Worm (Caenorhabditis elegans) whole organism, early embryonic: ENCODE results near the gene prmt-9.

Experiments used
- ama-1 ChIP-seq: fragments of 150-350 bp; optimal IDR thresholded peaks from 2 replicates; lab custom pipeline; 2014
- ceh-13 ChIP-seq: fragments of 200-800 bp; sonication (Bioruptor generic); optimal IDR thresholded peaks from 2 replicates; lab custom pipeline; 2018; ENCODE audit warnings: mild to moderate bottlenecking, missing genetic modification characterization, missing compliant biosample characterization
- ceh-36 ChIP-seq: sonication (generic microtip); optimal IDR thresholded peaks from 2 replicates; lab custom pipeline; 2016; ENCODE audit warnings: missing genetic modification characterization, inconsistent platforms, missing compliant biosample characterization
- hmbx-1 ChIP-seq: sonication (generic microtip); optimal IDR thresholded peaks from 2 replicates; lab custom pipeline; 2016; ENCODE audit warnings: mild to moderate bottlenecking, missing genetic modification characterization, missing compliant biosample characterization
- hmg-4 ChIP-seq: fragments of 200-800 bp; sonication (Bioruptor generic); optimal IDR thresholded peaks from 2 replicates; lab custom pipeline; 2018; ENCODE audit warnings: mild to moderate bottlenecking, missing genetic modification characterization, missing compliant biosample characterization
- tbx-37 ChIP-seq: fragments of 200-800 bp; sonication (Bioruptor generic); conservative IDR thresholded peaks from 2 replicates; pipeline ENCODE4 v1.3.6; 2022; ENCODE audit warnings: missing genetic modification reagents, missing genetic modification characterization, missing compliant biosample characterization
- tra-4 ChIP-seq: sonication (generic microtip); optimal IDR thresholded peaks from 2 replicates; lab custom pipeline; 2017; ENCODE audit warnings: missing genetic modification characterization, missing compliant biosample characterization

ce11 chrIV:12717531-12717930 is 33.4 kb upstream of the prmt-9 start, which contains the start of gene C27D8.1:
- no peak for TF ChIP-seq tra-4 (tag; lab: Kevin White, UChicago)
- no peak for TF ChIP-seq hmg-4 (GFP tag; lab: Kevin White, UChicago)
- no peak for TF ChIP-seq ceh-13 (GFP tag; lab: Kevin White, UChicago)
- no peak for TF ChIP-seq ama-1 (lab: Kevin White, UChicago)
- no peak for TF ChIP-seq ceh-36 (tag; lab: Kevin White, UChicago)
- no peak for TF ChIP-seq hmbx-1 (tag; lab: Kevin White, UChicago)
- no peak for TF ChIP-seq tbx-37 (GFP tag; lab: Robert Waterston, UW)
